Fruit fly (Drosophila melanogaster) whole organism, embryonic: ENCODE measurements around the gene CG13062.

Experiments used
- B-H2 ChIP-seq: fragments of 200-800 bp; sonication (Bioruptor generic); optimal IDR thresholded peaks from 2 replicates; lab custom pipeline; 2018; ENCODE audit warnings: missing biosample characterization, mild to moderate bottlenecking, missing genetic modification characterization
- CG1024 ChIP-seq: fragments of 200-800 bp; sonication (Bioruptor generic); IDR thresholded peaks from 2 replicates; pipeline ENCODE4 v1.3.6; 2022; ENCODE audit warnings: missing biosample characterization, missing genetic modification characterization
- CG12219 ChIP-seq: fragments of 200-800 bp; sonication (Bioruptor generic); optimal IDR thresholded peaks from 3 replicates; lab custom pipeline; 2018; ENCODE audit warnings: missing biosample characterization, mild to moderate bottlenecking, missing genetic modification characterization
- CG13894 ChIP-seq: fragments of 200-800 bp; sonication (Bioruptor generic); optimal IDR thresholded peaks from 3 replicates; lab custom pipeline; 2018; ENCODE audit warnings: missing biosample characterization, mild to moderate bottlenecking, missing genetic modification characterization, moderate library complexity
- CG6272 ChIP-seq: fragments of 200-800 bp; sonication (Bioruptor generic); IDR thresholded peaks from 2 replicates; pipeline ENCODE4 v1.3.6; 2022; ENCODE audit warnings: missing biosample characterization, missing genetic modification characterization
- Dip3 ChIP-seq: fragments of 200-800 bp; sonication (Bioruptor generic); optimal IDR thresholded peaks from 3 replicates; lab custom pipeline; 2016; ENCODE audit warnings: missing biosample characterization, missing genetic modification characterization
- ERR ChIP-seq: fragments of 200-800 bp; sonication (Bioruptor generic); optimal IDR thresholded peaks from 2 replicates; lab custom pipeline; 2016; ENCODE audit warnings: missing biosample characterization, missing genetic modification characterization
- Ravus ChIP-seq: fragments of 200-800 bp; sonication (Bioruptor generic); IDR thresholded peaks from 2 replicates; pipeline ENCODE4 v1.3.6; 2022; ENCODE audit warnings: missing biosample characterization, missing genetic modification characterization
- h ChIP-seq: fragments of >200 bp; optimal IDR thresholded peaks from 2 replicates; lab custom pipeline; 2017
- wdn ChIP-seq: fragments of 200-800 bp; sonication (Bioruptor generic); IDR thresholded peaks from 2 replicates; pipeline ENCODE4 v1.3.6; 2022; ENCODE audit warnings: missing biosample characterization, missing genetic modification characterization

dm6 chr3L:16279171-16279570 lies 34.9 kb upstream of the CG13062 start, which contains the start of gene CG13050:
- no peak for TF ChIP-seq Ravus (GFP tag; lab: Robert Waterston, UW)
- TF ChIP-seq B-H2, result no peak
- TF ChIP-seq h, result no peak
- TF ChIP-seq CG12219, result no peak
- TF ChIP-seq CG6272 (GFP tag; lab: Robert Waterston, UW), result no peak
- no peak for TF ChIP-seq CG1024 (GFP tag; lab: Robert Waterston, UW)
- TF ChIP-seq Dip3 (GFP tag; lab: Kevin White, UChicago), result no peak
- TF ChIP-seq ERR (GFP tag; lab: Kevin White, UChicago), result no peak
- no peak for TF ChIP-seq CG13894 (tag; lab: Kevin White, UChicago)
- TF ChIP-seq wdn (GFP tag; lab: Robert Waterston, UW), result no peak
